Worm (Caenorhabditis elegans) whole organism, early embryonic: ENCODE results near the gene B0281.1.

ENCODE experiments used
- F13C5.2 ChIP-seq: sonication (generic microtip); optimal IDR thresholded peaks from 2 replicates; lab custom pipeline; 2017; ENCODE audit warnings: mild to moderate bottlenecking, missing genetic modification characterization, inconsistent platforms, missing compliant biosample characterization
- ama-1 ChIP-seq: fragments of 150-350 bp; optimal IDR thresholded peaks from 2 replicates; lab custom pipeline; 2014
- ceh-13 ChIP-seq: fragments of 200-800 bp; sonication (Bioruptor generic); optimal IDR thresholded peaks from 2 replicates; lab custom pipeline; 2018; ENCODE audit warnings: mild to moderate bottlenecking, missing genetic modification characterization, missing compliant biosample characterization
- ets-7 ChIP-seq: sonication (generic microtip); optimal IDR thresholded peaks from 2 replicates; lab custom pipeline; 2016; ENCODE audit warnings: missing genotype, missing genetic modification characterization, missing compliant biosample characterization
- hmbx-1 ChIP-seq: sonication (generic microtip); optimal IDR thresholded peaks from 2 replicates; lab custom pipeline; 2016; ENCODE audit warnings: mild to moderate bottlenecking, missing genetic modification characterization, missing compliant biosample characterization
- hmg-4 ChIP-seq: fragments of 200-800 bp; sonication (Bioruptor generic); optimal IDR thresholded peaks from 2 replicates; lab custom pipeline; 2018; ENCODE audit warnings: mild to moderate bottlenecking, missing genetic modification characterization, missing compliant biosample characterization
- pes-1 ChIP-seq: fragments of 200-800 bp; sonication (Bioruptor generic); IDR thresholded peaks from 2 replicates; pipeline ENCODE4 v1.3.6; 2022; ENCODE audit warnings: missing genetic modification reagents, missing genetic modification characterization, missing compliant biosample characterization
- scrt-1 ChIP-seq: fragments of 200-800 bp; sonication (Bioruptor generic); IDR thresholded peaks from 2 replicates; pipeline ENCODE4 v1.3.6; 2022; ENCODE audit warnings: missing genetic modification characterization, missing compliant biosample characterization
- tbx-37 ChIP-seq: fragments of 200-800 bp; sonication (Bioruptor generic); conservative IDR thresholded peaks from 2 replicates; pipeline ENCODE4 v1.3.6; 2022; ENCODE audit warnings: missing genetic modification reagents, missing genetic modification characterization, missing compliant biosample characterization

DNA sequence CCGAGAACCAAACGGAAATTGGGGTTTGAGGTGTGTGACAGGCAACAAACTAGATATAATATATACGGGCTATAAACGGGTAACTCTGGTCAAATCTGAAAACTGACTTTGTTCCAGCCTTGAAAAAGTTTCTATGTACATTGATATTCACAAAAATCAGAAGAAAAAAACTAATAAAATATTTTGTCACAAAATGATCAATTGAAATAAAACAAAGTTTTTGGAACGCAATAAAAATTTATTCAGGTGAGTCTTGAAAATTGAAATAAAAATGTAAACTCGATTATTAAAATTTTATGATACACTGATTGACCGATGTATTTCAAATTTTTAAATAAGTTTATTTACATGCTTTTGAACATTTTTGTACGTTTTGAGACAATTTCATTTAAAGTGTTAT is 10.5 kb upstream of the B0281.1 start, which contains the start of gene B0281.6:
- no peak for TF ChIP-seq F13C5.2 (tag; lab: Kevin White, UChicago)
- no peak for TF ChIP-seq hmg-4 (GFP tag; lab: Kevin White, UChicago)
- no peak for TF ChIP-seq scrt-1 (GFP tag; lab: Robert Waterston, UW)
- TF ChIP-seq ama-1 (lab: Kevin White, UChicago): no peak
- no peak for TF ChIP-seq pes-1 (GFP tag; lab: Robert Waterston, UW)
- no peak for TF ChIP-seq hmbx-1 (tag; lab: Kevin White, UChicago)
- TF ChIP-seq ets-7: no peak
- no peak for TF ChIP-seq ceh-13 (GFP tag; lab: Kevin White, UChicago)
- no peak for TF ChIP-seq tbx-37
